Worm (Caenorhabditis elegans): Measurements from ENCODE around the gene F53B1.9.

Gene F53B1.9

ce11 chrX:2105310-2105709 is 26.3 kb downstream of the F53B1.9 start, which contains the start of gene F53B1.3:
Gene F53B1.3 (plus strand): TSS chrX:2105610.
- TF ChIP-seq daf-8 (GFP tag; IDR thresholded peaks at IDR 0.05) (no peak), zip-11 (GFP tag; IDR thresholded peaks at IDR 0.05) (no peak), ZK546.5 (tag; optimal IDR thresholded peaks at IDR 0.05) (no peak), ctbp-1 (GFP tag; IDR thresholded peaks at IDR 0.05) (no peak), nhr-48 (tag; optimal IDR thresholded peaks at IDR 0.05) (no peak), madf-5 (GFP tag; IDR thresholded peaks at IDR 0.05) (no peak), lim-7 (GFP tag; IDR thresholded peaks at IDR 0.05) (no peak)

ce11 chrX:2099002-2099401 is 32.6 kb downstream of the F53B1.9 start:
- TF ChIP-seq hlh-30 (tag; optimal IDR thresholded peaks at IDR 0.05; ENCODE audit: insufficient read depth) (no peak), nhr-42 (GFP tag; IDR thresholded peaks at IDR 0.05) (no peak), lim-7 (GFP tag; IDR thresholded peaks at IDR 0.05) (no peak), zfp-2 (tag; optimal IDR thresholded peaks at IDR 0.05) (no peak), hif-1 (tag; optimal IDR thresholded peaks at IDR 0.05) (no peak), dmd-8 (GFP tag; IDR thresholded peaks at IDR 0.05) (no peak), unc-130 (GFP tag; optimal IDR thresholded peaks at IDR 0.05) (no peak)

- TF ChIP-seq lin-29 (GFP tag; IDR thresholded peaks at IDR 0.05): no peak
- TF ChIP-seq unc-130 (GFP tag; optimal IDR thresholded peaks at IDR 0.05): no peak
- TF ChIP-seq dmd-8 (GFP tag; IDR thresholded peaks at IDR 0.05): no peak
- no peak for TF ChIP-seq zag-1 (tag; optimal IDR thresholded peaks at IDR 0.05)
- no peak for TF ChIP-seq dmd-9 (GFP tag; IDR thresholded peaks at IDR 0.05)
- TF ChIP-seq saeg-2 (GFP tag; IDR thresholded peaks at IDR 0.05): no peak
- TF ChIP-seq lin-38 (GFP tag; IDR thresholded peaks at IDR 0.05): no peak
- no peak for TF ChIP-seq daf-16 (GFP tag; optimal IDR thresholded peaks at IDR 0.05)
- no peak for TF ChIP-seq daf-16 (tag; optimal IDR thresholded peaks at IDR 0.05)
- no peak for TF ChIP-seq lin-13 (GFP tag; optimal IDR thresholded peaks at IDR 0.05)
Measured at ce11 chrX:2096804-2097203, 34.8 kb downstream of the F53B1.9 start, which contains the start of gene T21D9.2. Gene T21D9.2 (minus strand): TSS chrX:2096904.

- TF ChIP-seq nhr-11 (tag; optimal IDR thresholded peaks at IDR 0.05) (no peak), set-16 (GFP tag; IDR thresholded peaks at IDR 0.05) (peak; percentile 70), saeg-2 (GFP tag; IDR thresholded peaks at IDR 0.05) (no peak), Y48G9A.11 (GFP tag; IDR thresholded peaks at IDR 0.05) (no peak), madf-5 (GFP tag; IDR thresholded peaks at IDR 0.05) (no peak), R02D3.7 (tag; optimal IDR thresholded peaks at IDR 0.05) (no peak), mdt-29 (GFP tag; IDR thresholded peaks at IDR 0.05) (no peak), nhr-111 (GFP tag; optimal IDR thresholded peaks at IDR 0.05) (no peak), unc-62 (GFP tag; optimal IDR thresholded peaks at IDR 0.05 in 1 of 2) (peak in 1 of 2 experiments; percentile 79), unc-62 (tag; optimal IDR thresholded peaks at IDR 0.05) (no peak), mep-1 (tag; optimal IDR thresholded peaks at IDR 0.05) (no peak), lim-7 (GFP tag; IDR thresholded peaks at IDR 0.05) (no peak)
Measured at ce11 chrX:2094094-2094493, 37.5 kb downstream of the F53B1.9 start.

ce11 chrX:2093169-2093568 is 38.5 kb downstream of the F53B1.9 start, which contains the start of gene col-164:
Gene col-164 (plus strand): TSS chrX:2093469.
- peak; percentile 43 for TF ChIP-seq aha-1 (tag)
- no peak for TF ChIP-seq arid-1 (GFP tag; conservative IDR thresholded peaks at IDR 0.05)

- TF ChIP-seq ZK546.5 (tag; optimal IDR thresholded peaks at IDR 0.05): no peak
- TF ChIP-seq mep-1 (tag; optimal IDR thresholded peaks at IDR 0.05): peak; percentile 58
- 0 out of 2 replicates have a peak, but pooled peaks have one; percentile 32 for TF ChIP-seq tra-1 (GFP tag; IDR thresholded peaks at IDR 0.05)
- TF ChIP-seq ceh-20 (GFP tag; IDR thresholded peaks at IDR 0.05): no peak
- TF ChIP-seq pqm-1 (tag; optimal IDR thresholded peaks at IDR 0.05): peak; percentile 60
- peak; percentile 29 for TF ChIP-seq duxl-1 (tag; optimal IDR thresholded peaks at IDR 0.05; ENCODE audit: poor library complexity)
- TF ChIP-seq dve-1 (tag; optimal IDR thresholded peaks at IDR 0.05; ENCODE audit: insufficient read depth): peak; percentile 73
- peak; percentile 51 for TF ChIP-seq nhr-28 (tag; optimal IDR thresholded peaks at IDR 0.05)
- peak; percentile 91 for TF ChIP-seq aha-1 (tag)
- no peak for TF ChIP-seq lin-1 (GFP tag; IDR thresholded peaks at IDR 0.05)
- 0 out of 2 replicates have a peak, but pooled peaks have one; percentile 62 for TF ChIP-seq php-3 (GFP tag; IDR thresholded peaks at IDR 0.05)
- TF ChIP-seq snpc-1.2 (GFP tag; IDR thresholded peaks at IDR 0.05): no peak
- TF ChIP-seq mxl-3 (GFP tag; optimal IDR thresholded peaks at IDR 0.05): peak; percentile 39
- no peak for TF ChIP-seq tag-97 (GFP tag; IDR thresholded peaks at IDR 0.05)
- no peak for TF ChIP-seq vab-7 (GFP tag; IDR thresholded peaks at IDR 0.05)
Measured at ce11 chrX:2090493-2090892, 41.2 kb downstream of the F53B1.9 start.
